Fruit fly (Drosophila melanogaster) whole organism, embryonic: ENCODE data around the gene CG9372.

Experiments
- ATbp ChIP-seq: fragments of 200-800 bp; sonication (Bioruptor generic); optimal IDR thresholded peaks from 2 replicates; lab custom pipeline; 2017; ENCODE audit warnings: missing biosample characterization, mild to moderate bottlenecking, missing genetic modification characterization, missing genetic modification reagents
- Atf-2 ChIP-seq: fragments of 200-800 bp; sonication (Bioruptor generic); optimal IDR thresholded peaks from 2 replicates; lab custom pipeline; 2016; ENCODE audit warnings: missing biosample characterization, missing genetic modification characterization
- CG12236 ChIP-seq: fragments of 200-800 bp; sonication (Bioruptor generic); optimal IDR thresholded peaks from 2 replicates; lab custom pipeline; 2016; ENCODE audit warnings: missing biosample characterization, missing genetic modification characterization
- CG12744 ChIP-seq: fragments of 200-800 bp; sonication (Bioruptor generic); optimal IDR thresholded peaks from 2 replicates; lab custom pipeline; 2016; ENCODE audit warnings: missing biosample characterization, missing genetic modification characterization
- CG13424 ChIP-seq: fragments of 200-800 bp; sonication (Bioruptor generic); optimal IDR thresholded peaks from 2 replicates; lab custom pipeline; 2019; ENCODE audit warnings: missing biosample characterization, mild to moderate bottlenecking, missing genetic modification characterization, moderate library complexity
- CG14014 ChIP-seq: fragments of 200-800 bp; sonication (Bioruptor generic); IDR thresholded peaks from 2 replicates; pipeline ENCODE4 v1.3.6; 2022; ENCODE audit warnings: missing biosample characterization, missing genetic modification characterization
- CG1602 ChIP-seq: fragments of 200-800 bp; sonication (Bioruptor generic); optimal IDR thresholded peaks from 3 replicates; lab custom pipeline; 2016; ENCODE audit warnings: missing biosample characterization, missing genetic modification characterization
- CG17829 ChIP-seq: fragments of 200-800 bp; optimal IDR thresholded peaks from 2 replicates; lab custom pipeline; 2019; ENCODE audit warnings: missing biosample characterization, mild to moderate bottlenecking, missing genetic modification characterization, moderate library complexity
- CG18011 ChIP-seq: fragments of 200-800 bp; sonication (Bioruptor generic); optimal IDR thresholded peaks from 2 replicates; lab custom pipeline; 2017; ENCODE audit warnings: missing biosample characterization, missing genetic modification characterization, mild to moderate bottlenecking, moderate library complexity, missing genotype
- CG32532 ChIP-seq: fragments of 200-800 bp; sonication (Bioruptor generic); IDR thresholded peaks from 2 replicates; pipeline ENCODE4 v1.3.6; 2022; ENCODE audit warnings: missing biosample characterization, missing genetic modification characterization
- CG3726 ChIP-seq: fragments of 200-800 bp; sonication (Bioruptor generic); IDR thresholded peaks from 3 replicates; pipeline ENCODE4, ENCODE4 v1.3.6; 2022; ENCODE audit warnings: missing biosample characterization, missing genetic modification characterization
- CG3995 ChIP-seq: fragments of 200-800 bp; sonication (Bioruptor generic); optimal IDR thresholded peaks from 3 replicates; lab custom pipeline; 2016; ENCODE audit warnings: missing biosample characterization, missing genetic modification characterization
- CG4282 ChIP-seq: fragments of 200-800 bp; sonication (Bioruptor generic); optimal IDR thresholded peaks from 2 replicates; lab custom pipeline; 2016; ENCODE audit warnings: missing biosample characterization, missing genetic modification characterization
- CG4404 ChIP-seq: fragments of 200-800 bp; sonication (Bioruptor generic); IDR thresholded peaks from 2 replicates; pipeline ENCODE4 v1.3.6; 2022; ENCODE audit warnings: missing biosample characterization, missing genetic modification characterization
- CG5953 ChIP-seq: fragments of 200-800 bp; sonication (Bioruptor generic); IDR thresholded peaks from 2 replicates; pipeline ENCODE4 v1.3.6; 2022; ENCODE audit warnings: missing biosample characterization, missing genetic modification characterization
- CG6683 ChIP-seq: fragments of 200-800 bp; sonication (Bioruptor generic); optimal IDR thresholded peaks from 2 replicates; lab custom pipeline; 2017; ENCODE audit warnings: missing biosample characterization, mild to moderate bottlenecking, missing genetic modification characterization, missing genetic modification reagents
- CG7839 ChIP-seq: fragments of 200-800 bp; sonication (Bioruptor generic); optimal IDR thresholded peaks from 3 replicates; lab custom pipeline; 2018; ENCODE audit warnings: missing biosample characterization, mild to moderate bottlenecking, missing genetic modification characterization, moderate library complexity
- CG8089 ChIP-seq: fragments of 200-800 bp; sonication (Bioruptor generic); optimal IDR thresholded peaks from 3 replicates; lab custom pipeline; 2016; ENCODE audit warnings: missing biosample characterization, missing genetic modification characterization
- CHES-1-like ChIP-seq: fragments of 200-800 bp; sonication (Bioruptor generic); optimal IDR thresholded peaks from 2 replicates; lab custom pipeline; 2016; ENCODE audit warnings: missing biosample characterization, missing genetic modification characterization
- Elba2 ChIP-seq: fragments of 200-800 bp; sonication (Bioruptor generic); optimal IDR thresholded peaks from 3 replicates; lab custom pipeline; 2016; ENCODE audit warnings: missing biosample characterization, missing genetic modification characterization
- Ets97D ChIP-seq: fragments of 200-800 bp; sonication (Bioruptor generic); optimal IDR thresholded peaks from 3 replicates; lab custom pipeline; 2016; ENCODE audit warnings: missing biosample characterization, missing genetic modification characterization
- Hmr ChIP-seq: fragments of 200-800 bp; sonication (Bioruptor generic); optimal IDR thresholded peaks from 3 replicates; lab custom pipeline; 2017; ENCODE audit warnings: mild to moderate bottlenecking, missing biosample characterization, missing genetic modification reagents, missing genetic modification characterization
- Hr78 ChIP-seq, 2 experiments: fragments of 200-800 bp in 1 of 2; fragments of >200 bp in 1 of 2; sonication (Bioruptor generic) in 1 of 2; optimal IDR thresholded peaks; 2 replicates each; lab custom pipeline; 2017 to 2019; ENCODE audit warnings: missing biosample characterization in 2 of 2, missing genetic modification characterization in 2 of 2, mild to moderate bottlenecking in 1 of 2, moderate library complexity in 1 of 2
- MTF-1 ChIP-seq: fragments of 200-800 bp; sonication (Bioruptor generic); optimal IDR thresholded peaks from 2 replicates; lab custom pipeline; 2018; ENCODE audit warnings: missing biosample characterization, mild to moderate bottlenecking, missing genetic modification characterization, borderline replicate concordance
- Mes4 ChIP-seq: fragments of 200-800 bp; sonication (Bioruptor generic); optimal IDR thresholded peaks from 2 replicates; lab custom pipeline; 2016; ENCODE audit warnings: missing biosample characterization, missing genetic modification characterization
- NFAT ChIP-seq: fragments of 200-800 bp; sonication (Bioruptor generic); IDR thresholded peaks from 2 replicates; pipeline ENCODE4 v1.3.6; 2022; ENCODE audit warnings: missing biosample characterization, missing genetic modification characterization
- Oli ChIP-seq: fragments of 200-800 bp; sonication (Bioruptor generic); optimal IDR thresholded peaks from 2 replicates; lab custom pipeline; 2018; ENCODE audit warnings: missing biosample characterization, mild to moderate bottlenecking, missing genetic modification characterization, moderate library complexity
- Side ChIP-seq: fragments of 200-800 bp; sonication (Bioruptor generic); optimal IDR thresholded peaks from 2 replicates; lab custom pipeline; 2016; ENCODE audit warnings: missing biosample characterization, missing genetic modification characterization
- Trl ChIP-seq, 3 experiments: fragments of >200 bp in 2 of 3; fragments of 200-800 bp in 1 of 3; sonication (Bioruptor generic) in 1 of 3; optimal IDR thresholded peaks; 2 replicates in 1 of 3; 3 replicates in 2 of 3; lab custom pipeline; 2016 to 2017; ENCODE audit warnings: missing biosample characterization in 1 of 3, missing genetic modification characterization in 1 of 3
- Usf ChIP-seq: fragments of 200-800 bp; sonication (Bioruptor generic); optimal IDR thresholded peaks from 2 replicates; lab custom pipeline; 2017; ENCODE audit warnings: missing genotype, missing biosample characterization, missing genetic modification characterization
- ac ChIP-seq: fragments of 200-800 bp; sonication (Bioruptor generic); optimal IDR thresholded peaks from 3 replicates; lab custom pipeline; 2017; ENCODE audit warnings: missing biosample characterization, mild to moderate bottlenecking, missing genetic modification characterization
- ase ChIP-seq: fragments of 200-800 bp; sonication (Bioruptor generic); IDR thresholded peaks from 3 replicates; pipeline ENCODE4 v1.3.6; 2022; ENCODE audit warnings: missing biosample characterization, missing genetic modification characterization
- bab2 ChIP-seq: fragments of 200-800 bp; sonication (Bioruptor generic); optimal IDR thresholded peaks from 2 replicates; lab custom pipeline; 2016; ENCODE audit warnings: missing biosample characterization, missing genetic modification characterization
- bbx ChIP-seq: fragments of 200-800 bp; sonication (Bioruptor generic); IDR thresholded peaks from 2 replicates; pipeline ENCODE4 v1.3.6; 2022; ENCODE audit warnings: missing biosample characterization, missing genetic modification characterization; ENCODE audit not compliant: partially characterized antibody
- cas ChIP-seq: fragments of 200-800 bp; sonication (Bioruptor generic); IDR thresholded peaks from 2 replicates; pipeline ENCODE4 v1.3.6; 2022; ENCODE audit warnings: missing biosample characterization, missing genetic modification characterization
- cato ChIP-seq: fragments of 200-800 bp; sonication (Bioruptor generic); optimal IDR thresholded peaks from 2 replicates; lab custom pipeline; 2016; ENCODE audit warnings: missing biosample characterization, missing genetic modification characterization, borderline replicate concordance
- dati ChIP-seq: fragments of 200-800 bp; sonication (Bioruptor generic); IDR thresholded peaks from 2 replicates; pipeline ENCODE4 v1.3.6; 2022; ENCODE audit warnings: missing biosample characterization, missing genetic modification characterization
- ewg ChIP-seq: fragments of 200-800 bp; sonication (Bioruptor generic); optimal IDR thresholded peaks from 3 replicates; lab custom pipeline; 2017; ENCODE audit warnings: mild to moderate bottlenecking, missing biosample characterization, missing genetic modification reagents, missing genetic modification characterization
- fd64A ChIP-seq: fragments of 200-800 bp; sonication (Bioruptor generic); optimal IDR thresholded peaks from 3 replicates; lab custom pipeline; 2018; ENCODE audit warnings: missing biosample characterization, mild to moderate bottlenecking, missing genetic modification characterization
- grau ChIP-seq: fragments of 200-800 bp; optimal IDR thresholded peaks from 3 replicates; lab custom pipeline; 2019; ENCODE audit warnings: missing biosample characterization, mild to moderate bottlenecking, missing genetic modification characterization, moderate library complexity
- ham ChIP-seq: fragments of 200-800 bp; sonication (Bioruptor generic); IDR thresholded peaks from 2 replicates; pipeline ENCODE4 v1.3.6; 2022; ENCODE audit warnings: missing biosample characterization, missing genetic modification characterization
- knrl ChIP-seq: fragments of 200-800 bp; sonication (Bioruptor generic); IDR thresholded peaks from 3 replicates; pipeline ENCODE4 v1.3.6; 2022; ENCODE audit warnings: missing biosample characterization, missing genetic modification characterization; ENCODE audit not compliant: partially characterized antibody
- nerfin-1 ChIP-seq: fragments of 200-800 bp; sonication (Bioruptor generic); optimal IDR thresholded peaks from 3 replicates; lab custom pipeline; 2019; ENCODE audit warnings: missing biosample characterization, mild to moderate bottlenecking, missing genetic modification characterization, moderate library complexity
- oc ChIP-seq: fragments of 200-800 bp; sonication (Bioruptor generic); optimal IDR thresholded peaks from 2 replicates; lab custom pipeline; 2018; ENCODE audit warnings: missing biosample characterization, mild to moderate bottlenecking, missing genetic modification characterization, moderate library complexity
- pb ChIP-seq: fragments of 200-800 bp; sonication (Bioruptor generic); optimal IDR thresholded peaks from 3 replicates; lab custom pipeline; 2016; ENCODE audit warnings: missing biosample characterization, missing genetic modification characterization
- ro ChIP-seq: fragments of 200-800 bp; sonication (Bioruptor generic); IDR thresholded peaks from 2 replicates; pipeline ENCODE4 v1.3.6; 2022; ENCODE audit warnings: missing biosample characterization, missing genetic modification characterization
- tll ChIP-seq, 2 experiments: fragments of 200-800 bp in 1 of 2; fragments of >200 bp in 1 of 2; sonication (Bioruptor generic) in 1 of 2; optimal IDR thresholded peaks; 2 replicates each; lab custom pipeline; 2017 to 2019; ENCODE audit warnings: missing biosample characterization in 2 of 2, missing genetic modification characterization in 2 of 2, mild to moderate bottlenecking in 1 of 2, moderate library complexity in 1 of 2
- tna ChIP-seq: fragments of 200-800 bp; sonication (Bioruptor generic); IDR thresholded peaks from 2 replicates; pipeline ENCODE4 v1.3.6; 2022; ENCODE audit warnings: missing biosample characterization, missing genetic modification characterization; ENCODE audit not compliant: partially characterized antibody
- zen ChIP-seq: fragments of 200-800 bp; sonication (Bioruptor generic); optimal IDR thresholded peaks from 3 replicates; lab custom pipeline; 2018; ENCODE audit warnings: missing biosample characterization, mild to moderate bottlenecking, missing genetic modification characterization, moderate library complexity

CG9372 gene

DNA sequence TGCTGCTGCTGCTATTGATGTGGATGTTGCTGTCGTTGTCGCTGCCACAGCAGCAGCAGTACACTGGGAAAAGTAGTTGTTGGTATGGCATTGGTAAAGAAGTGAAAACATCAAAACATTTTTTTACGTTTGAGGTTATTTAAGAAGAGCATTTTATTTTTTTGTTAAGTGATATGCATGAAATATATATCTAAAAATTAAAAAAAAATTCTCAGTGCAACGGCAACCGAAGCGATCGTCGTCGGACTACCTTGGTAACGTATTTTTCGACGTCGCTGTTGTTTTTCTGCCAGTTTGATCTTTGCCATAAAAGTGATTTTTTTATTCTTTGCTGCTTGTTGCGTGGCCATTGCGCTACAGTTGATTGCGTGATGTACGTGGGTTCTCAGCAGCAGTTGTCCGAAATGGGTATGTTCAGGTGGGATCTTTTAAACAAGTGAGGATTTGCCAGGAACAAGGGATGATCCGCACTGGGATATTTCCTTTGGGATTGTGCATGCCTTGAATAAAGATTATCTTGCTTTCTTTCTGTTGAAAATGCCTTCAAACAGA lies 45.2 kb upstream of the CG9372 start (continued):
- peak; percentile 68 for TF ChIP-seq CG18011 (GFP tag; lab: Kevin White, UChicago)
- TF ChIP-seq CG3995 (GFP tag; lab: Kevin White, UChicago) = peak; percentile 69
- peak in 1 of 2 experiments; percentile 92 for TF ChIP-seq tll (GFP tag; optimal IDR thresholded peaks at IDR 0.05; lab: Kevin White, UChicago)
- TF ChIP-seq ham (GFP tag; lab: Robert Waterston, UW) = 0 out of 2 replicates have a peak, but pooled peaks have one; percentile 68
- TF ChIP-seq Side = peak; percentile 92
- peak; percentile 90 for TF ChIP-seq CG8089 (GFP tag; lab: Kevin White, UChicago)
- TF ChIP-seq Atf-2 = peak; percentile 91
- TF ChIP-seq dati (GFP tag; lab: Robert Waterston, UW) = peak; percentile 91
- TF ChIP-seq Usf (GFP tag; lab: Kevin White, UChicago) = peak; percentile 92
- TF ChIP-seq ro (GFP tag; lab: Robert Waterston, UW) = peak; percentile 85
- TF ChIP-seq NFAT (GFP tag; lab: Robert Waterston, UW) = peak; percentile 91
- TF ChIP-seq ATbp (GFP tag; lab: Kevin White, UChicago) = peak; percentile 93
- peak; percentile 87 for TF ChIP-seq Mes4 (GFP tag; lab: Kevin White, UChicago)
- no peak for TF ChIP-seq Trl (optimal IDR thresholded peaks at IDR 0.05; lab: Kevin White, UChicago)
- TF ChIP-seq Trl (GFP tag; optimal IDR thresholded peaks at IDR 0.05; lab: Kevin White, UChicago) = peak; percentile 94
- peak; percentile 94 for TF ChIP-seq MTF-1 (GFP tag; lab: Kevin White, UChicago)
- peak; percentile 99 for TF ChIP-seq zen (tag; lab: Kevin White, UChicago)
- peak; percentile 83 for TF ChIP-seq pb
- peak; percentile 92 for TF ChIP-seq fd64A (GFP tag; lab: Kevin White, UChicago)
- peak; percentile 98 for TF ChIP-seq CG4404 (GFP tag; lab: Robert Waterston, UW)
- peak; percentile 93 for TF ChIP-seq nerfin-1 (tag; lab: Kevin White, UChicago)
- TF ChIP-seq Ets97D (GFP tag; lab: Kevin White, UChicago) = peak; percentile 63
- no peak for TF ChIP-seq knrl
- peak; percentile 96 for TF ChIP-seq CG14014 (GFP tag; lab: Robert Waterston, UW)
- peak; percentile 88 for TF ChIP-seq ase
- peak; percentile 90 for TF ChIP-seq CHES-1-like (GFP tag; lab: Kevin White, UChicago)
- peak; percentile 92 for TF ChIP-seq CG12236 (GFP tag; lab: Kevin White, UChicago)
- peak; percentile 80 for TF ChIP-seq CG4282 (GFP tag; lab: Kevin White, UChicago)
- TF ChIP-seq ewg (GFP tag; lab: Kevin White, UChicago) = peak; percentile 88
- TF ChIP-seq CG3726 (GFP tag; lab: Robert Waterston, UW) = peak; percentile 92
- TF ChIP-seq oc = peak; percentile 96
- peak; percentile 96 for TF ChIP-seq CG32532 (GFP tag; lab: Robert Waterston, UW)
- TF ChIP-seq bbx = no peak
- peak; percentile 95 for TF ChIP-seq Oli
- peak; percentile 95 for TF ChIP-seq CG1602 (GFP tag; lab: Kevin White, UChicago)
- TF ChIP-seq CG17829 (tag; lab: Kevin White, UChicago) = peak; percentile 98
- TF ChIP-seq Hmr = peak; percentile 93
- TF ChIP-seq Hr78 (GFP tag; optimal IDR thresholded peaks at IDR 0.05; lab: Kevin White, UChicago) = peak in 1 of 2 experiments; percentile 78
- TF ChIP-seq CG5953 (GFP tag; lab: Robert Waterston, UW) = peak; percentile 89
- TF ChIP-seq bab2 = peak; percentile 91
- peak; percentile 94 for TF ChIP-seq grau (tag; lab: Kevin White, UChicago)
- TF ChIP-seq cato (GFP tag; lab: Kevin White, UChicago) = peak; percentile 88
- peak; percentile 90 for TF ChIP-seq CG12744 (GFP tag; lab: Kevin White, UChicago)
- TF ChIP-seq cas (GFP tag; lab: Robert Waterston, UW) = peak; percentile 80
- TF ChIP-seq tna = no peak
- TF ChIP-seq CG6683 = peak; percentile 77
- TF ChIP-seq ac (GFP tag; lab: Kevin White, UChicago) = peak; percentile 97
- peak; percentile 96 for TF ChIP-seq Elba2 (GFP tag; lab: Kevin White, UChicago)
- peak; percentile 97 for TF ChIP-seq CG13424 (tag; lab: Kevin White, UChicago)
- TF ChIP-seq CG7839 (tag; lab: Kevin White, UChicago) = peak; percentile 97
